Worm (Caenorhabditis elegans): Measurements from ENCODE around the gene srx-43.

srx-43 gene

ce11 chrV:16043686-16044085, 25.9 kb downstream of the srx-43 start:
- peak; percentile 31 for TF ChIP-seq fos-1 (tag; optimal IDR thresholded peaks at IDR 0.05)
- no peak for TF ChIP-seq ceh-82 (tag; optimal IDR thresholded peaks at IDR 0.05)
- no peak for TF ChIP-seq lin-39 (tag; optimal IDR thresholded peaks at IDR 0.05)
- TF ChIP-seq crh-2 (tag; optimal IDR thresholded peaks at IDR 0.05), result peak; percentile 23
- no peak for TF ChIP-seq unc-39 (tag; optimal IDR thresholded peaks at IDR 0.05)
- peak; percentile 23 for TF ChIP-seq sma-9 (GFP tag; optimal IDR thresholded peaks at IDR 0.05)
- TF ChIP-seq sma-9 (tag; optimal IDR thresholded peaks at IDR 0.05), result no peak

ce11 chrV:16045837-16046236, 28.1 kb downstream of the srx-43 start, which contains the start of gene T10C6.15:
T10C6.15 (minus strand) TSS chrV:16045940.
- TF ChIP-seq ztf-1 (GFP tag; conservative IDR thresholded peaks at IDR 0.05) (no peak), unc-55 (GFP tag; optimal IDR thresholded peaks at IDR 0.05) (no peak), skn-1 (tag; optimal IDR thresholded peaks at IDR 0.05) (no peak), dmd-4 (tag; optimal IDR thresholded peaks at IDR 0.05) (no peak), fos-1 (tag; optimal IDR thresholded peaks at IDR 0.05) (no peak), alr-1 (tag; optimal IDR thresholded peaks at IDR 0.05) (no peak), nhr-237 (tag; optimal IDR thresholded peaks at IDR 0.05) (no peak), sem-4 (tag; optimal IDR thresholded peaks at IDR 0.05) (no peak), nhr-129 (tag; optimal IDR thresholded peaks at IDR 0.05) (peak; percentile 43), mbf-1 (tag; optimal IDR thresholded peaks at IDR 0.05) (no peak), sma-3 (GFP tag; optimal IDR thresholded peaks at IDR 0.05) (peak; percentile 42), elt-1 (tag; optimal IDR thresholded peaks at IDR 0.05) (no peak), lin-11 (tag; optimal IDR thresholded peaks at IDR 0.05) (no peak), mdl-1 (tag; optimal IDR thresholded peaks at IDR 0.05) (no peak), zag-1 (tag; optimal IDR thresholded peaks at IDR 0.05) (no peak), blmp-1 (tag; optimal IDR thresholded peaks at IDR 0.05; ENCODE audit: insufficient read depth) (no peak), nhr-25 (tag; optimal IDR thresholded peaks at IDR 0.05) (no peak), F13H6.1 (tag; optimal IDR thresholded peaks at IDR 0.05) (no peak), C34F6.9 (tag; optimal IDR thresholded peaks at IDR 0.05) (no peak), unc-39 (tag; optimal IDR thresholded peaks at IDR 0.05) (no peak), aly-2 (tag; optimal IDR thresholded peaks at IDR 0.05) (no peak), R02D3.7 (tag; optimal IDR thresholded peaks at IDR 0.05) (no peak), ZK546.5 (tag; optimal IDR thresholded peaks at IDR 0.05) (no peak), lin-39 (tag; optimal IDR thresholded peaks at IDR 0.05) (no peak), lsy-2 (tag; optimal IDR thresholded peaks at IDR 0.05) (no peak), lin-13 (GFP tag; optimal IDR thresholded peaks at IDR 0.05) (no peak), gmeb-1 (tag; optimal IDR thresholded peaks at IDR 0.05) (peak; percentile 55), nhr-77 (tag; optimal IDR thresholded peaks at IDR 0.05) (no peak), unc-62 (GFP tag; optimal IDR thresholded peaks at IDR 0.05) (no peak), ama-1 (optimal IDR thresholded peaks at IDR 0.05) (no peak), nhr-21 (tag; optimal IDR thresholded peaks at IDR 0.05) (no peak), peb-1 (tag; optimal IDR thresholded peaks at IDR 0.05) (no peak), ztf-4 (tag; optimal IDR thresholded peaks at IDR 0.05) (no peak), crh-2 (tag; optimal IDR thresholded peaks at IDR 0.05) (peak; percentile 76), mab-5 (tag; optimal IDR thresholded peaks at IDR 0.05) (no peak), ceh-82 (tag; optimal IDR thresholded peaks at IDR 0.05) (no peak), ceh-16 (tag; optimal IDR thresholded peaks at IDR 0.05) (no peak), nhr-23 (tag; optimal IDR thresholded peaks at IDR 0.05) (no peak), sma-9 (GFP tag; optimal IDR thresholded peaks at IDR 0.05) (peak; percentile 86), sma-9 (tag; optimal IDR thresholded peaks at IDR 0.05) (no peak)

- TF ChIP-seq lin-39 (tag; optimal IDR thresholded peaks at IDR 0.05) (no peak), nhr-25 (tag; optimal IDR thresholded peaks at IDR 0.05) (no peak)
Observed at ce11 chrV:16046573-16046972, 28.8 kb downstream of the srx-43 start, which contains the start of gene ZK285.2. ZK285.2 (plus strand) TSS chrV:16046873.

ce11 chrV:16047052-16047451, 29.3 kb downstream of the srx-43 start:
- TF ChIP-seq mab-5 (tag; optimal IDR thresholded peaks at IDR 0.05) (no peak), sma-9 (GFP tag; optimal IDR thresholded peaks at IDR 0.05) (no peak), sma-9 (tag; optimal IDR thresholded peaks at IDR 0.05) (no peak), mbf-1 (tag; optimal IDR thresholded peaks at IDR 0.05) (no peak), nhr-11 (tag; optimal IDR thresholded peaks at IDR 0.05) (no peak), ztf-11 (tag; optimal IDR thresholded peaks at IDR 0.05) (no peak), unc-55 (GFP tag; optimal IDR thresholded peaks at IDR 0.05) (no peak), fos-1 (tag; optimal IDR thresholded peaks at IDR 0.05) (no peak), lin-11 (tag; optimal IDR thresholded peaks at IDR 0.05) (no peak), elt-1 (tag; optimal IDR thresholded peaks at IDR 0.05) (no peak), unc-62 (GFP tag; optimal IDR thresholded peaks at IDR 0.05) (no peak), nhr-237 (tag; optimal IDR thresholded peaks at IDR 0.05) (no peak), nhr-21 (tag; optimal IDR thresholded peaks at IDR 0.05) (no peak), nhr-129 (tag; optimal IDR thresholded peaks at IDR 0.05) (no peak), peb-1 (tag; optimal IDR thresholded peaks at IDR 0.05) (no peak), gmeb-1 (tag; optimal IDR thresholded peaks at IDR 0.05) (no peak), lin-39 (tag; optimal IDR thresholded peaks at IDR 0.05) (no peak), skn-1 (tag; optimal IDR thresholded peaks at IDR 0.05) (no peak)

All from whole organism, L2 larva.